Fruit fly (Drosophila melanogaster) whole organism, embryonic: ENCODE measurements around the gene mRpL14.

Experiments
- Abd-B ChIP-seq: fragments of 200-800 bp; sonication (Bioruptor generic); optimal IDR thresholded peaks from 2 replicates; lab custom pipeline; 2018; ENCODE audit warnings: missing biosample characterization, mild to moderate bottlenecking, missing genetic modification characterization, moderate library complexity
- BEAF-32 ChIP-seq: fragments of 200-800 bp; sonication (Bioruptor generic); optimal IDR thresholded peaks from 3 replicates; lab custom pipeline; 2017; ENCODE audit warnings: missing biosample characterization, missing genetic modification characterization, mild to moderate bottlenecking, moderate library complexity, missing genetic modification reagents
- CG11560 ChIP-seq: fragments of 200-800 bp; sonication (Bioruptor generic); IDR thresholded peaks from 3 replicates; pipeline ENCODE4 v1.3.6; 2022; ENCODE audit warnings: missing biosample characterization, missing genetic modification characterization
- CG11695 ChIP-seq: fragments of 200-800 bp; sonication (Bioruptor generic); IDR thresholded peaks from 3 replicates; pipeline ENCODE4 v1.3.6; 2022; ENCODE audit warnings: missing biosample characterization, missing genetic modification characterization
- CG11696 ChIP-seq: fragments of 200-800 bp; sonication (Bioruptor generic); IDR thresholded peaks from 2 replicates; pipeline ENCODE4 v1.3.6; 2022; ENCODE audit warnings: missing biosample characterization, missing genetic modification characterization
- CG11723 ChIP-seq: fragments of 200-800 bp; sonication (Bioruptor generic); optimal IDR thresholded peaks from 2 replicates; lab custom pipeline; 2017; ENCODE audit warnings: missing biosample characterization, mild to moderate bottlenecking, missing genetic modification characterization
- CG13287 ChIP-seq: fragments of 200-800 bp; sonication (Bioruptor generic); IDR thresholded peaks from 2 replicates; pipeline ENCODE4 v1.3.6; 2022; ENCODE audit warnings: missing biosample characterization, missing genetic modification characterization; ENCODE audit not compliant: partially characterized antibody
- CG13624 ChIP-seq: fragments of 200-800 bp; sonication (Bioruptor generic); optimal IDR thresholded peaks from 2 replicates; lab custom pipeline; 2016; ENCODE audit warnings: missing biosample characterization, missing genetic modification characterization
- CG13775 ChIP-seq: fragments of 200-800 bp; sonication (Bioruptor generic); optimal IDR thresholded peaks from 3 replicates; lab custom pipeline; 2017; ENCODE audit warnings: missing biosample characterization, mild to moderate bottlenecking, missing genetic modification characterization
- CG14014 ChIP-seq: fragments of 200-800 bp; sonication (Bioruptor generic); IDR thresholded peaks from 2 replicates; pipeline ENCODE4 v1.3.6; 2022; ENCODE audit warnings: missing biosample characterization, missing genetic modification characterization
- CG14667 ChIP-seq: fragments of 200-800 bp; sonication (Bioruptor generic); IDR thresholded peaks from 2 replicates; pipeline ENCODE4 v1.3.6; 2022; ENCODE audit warnings: missing biosample characterization, missing genetic modification characterization
- CG14860 ChIP-seq: fragments of 200-800 bp; sonication (Bioruptor generic); IDR thresholded peaks from 3 replicates; pipeline ENCODE4 v1.3.6; 2022; ENCODE audit warnings: missing biosample characterization, missing genetic modification characterization; ENCODE audit not compliant: partially characterized antibody
- CG15011 ChIP-seq: fragments of 200-800 bp; sonication (Bioruptor generic); optimal IDR thresholded peaks from 3 replicates; lab custom pipeline; 2018; ENCODE audit warnings: missing biosample characterization, mild to moderate bottlenecking, missing genetic modification characterization
- CG15479 ChIP-seq: fragments of 200-800 bp; sonication (Bioruptor generic); optimal IDR thresholded peaks from 3 replicates; lab custom pipeline; 2019; ENCODE audit warnings: missing biosample characterization, mild to moderate bottlenecking, missing genetic modification characterization, moderate library complexity
- CG34224 ChIP-seq: fragments of 200-800 bp; sonication (Bioruptor generic); IDR thresholded peaks from 3 replicates; pipeline ENCODE4 v1.3.6; 2022; ENCODE audit warnings: missing biosample characterization, missing genetic modification characterization; ENCODE audit not compliant: partially characterized antibody
- CG34376 ChIP-seq: fragments of 200-800 bp; sonication (Bioruptor generic); optimal IDR thresholded peaks from 2 replicates; lab custom pipeline; 2018; ENCODE audit warnings: missing biosample characterization, mild to moderate bottlenecking, missing genetic modification characterization
- CG3726 ChIP-seq: fragments of 200-800 bp; sonication (Bioruptor generic); IDR thresholded peaks from 3 replicates; pipeline ENCODE4, ENCODE4 v1.3.6; 2022; ENCODE audit warnings: missing biosample characterization, missing genetic modification characterization
- CG4707 ChIP-seq: fragments of 200-800 bp; sonication (Bioruptor generic); optimal IDR thresholded peaks from 2 replicates; lab custom pipeline; 2018; ENCODE audit warnings: missing biosample characterization, mild to moderate bottlenecking, missing genetic modification characterization, moderate library complexity
- CG7271 ChIP-seq: fragments of 200-800 bp; sonication (Bioruptor generic); optimal IDR thresholded peaks from 2 replicates; lab custom pipeline; 2018; ENCODE audit warnings: missing biosample characterization, mild to moderate bottlenecking, missing genetic modification characterization, moderate library complexity
- CG7372 ChIP-seq: fragments of 200-800 bp; sonication (Bioruptor generic); IDR thresholded peaks from 2 replicates; pipeline ENCODE4 v1.3.6; 2022; ENCODE audit warnings: missing biosample characterization, missing genetic modification characterization
- CG7963 ChIP-seq: fragments of 200-800 bp; sonication (Bioruptor generic); IDR thresholded peaks from 3 replicates; pipeline ENCODE4 v1.3.6; 2022; ENCODE audit warnings: missing biosample characterization, missing genetic modification characterization; ENCODE audit not compliant: partially characterized antibody
- CG8089 ChIP-seq: fragments of 200-800 bp; sonication (Bioruptor generic); optimal IDR thresholded peaks from 3 replicates; lab custom pipeline; 2016; ENCODE audit warnings: missing biosample characterization, missing genetic modification characterization
- CG8281 ChIP-seq: fragments of 200-800 bp; sonication (Bioruptor generic); optimal IDR thresholded peaks from 2 replicates; lab custom pipeline; 2018; ENCODE audit warnings: missing biosample characterization, mild to moderate bottlenecking, missing genetic modification characterization, moderate library complexity
- CG8924 ChIP-seq: fragments of 200-800 bp; optimal IDR thresholded peaks from 3 replicates; lab custom pipeline; 2019; ENCODE audit warnings: missing biosample characterization, mild to moderate bottlenecking, missing genetic modification characterization, moderate library complexity
- CG9437 ChIP-seq: fragments of 200-800 bp; sonication (Bioruptor generic); optimal IDR thresholded peaks from 2 replicates; lab custom pipeline; 2018; ENCODE audit warnings: missing biosample characterization, mild to moderate bottlenecking, missing genetic modification characterization
- D ChIP-seq, 2 experiments: fragments of 200-800 bp in 1 of 2; fragments of >200 bp in 1 of 2; sonication (Bioruptor generic) in 1 of 2; optimal IDR thresholded peaks; 2 replicates in 1 of 2; 3 replicates in 1 of 2; lab custom pipeline; 2017; ENCODE audit warnings: mild to moderate bottlenecking in 1 of 2, missing biosample characterization in 1 of 2, missing genetic modification characterization in 1 of 2, missing genetic modification reagents in 1 of 2
- Dad ChIP-seq: fragments of 200-800 bp; sonication (Bioruptor generic); optimal IDR thresholded peaks from 3 replicates; lab custom pipeline; 2016; ENCODE audit warnings: missing biosample characterization, missing genetic modification characterization
- Doc3 ChIP-seq: fragments of 200-800 bp; sonication (Bioruptor generic); IDR thresholded peaks from 3 replicates; pipeline ENCODE4 v1.3.6; 2022; ENCODE audit warnings: missing biosample characterization, missing genetic modification characterization; ENCODE audit not compliant: partially characterized antibody
- Eip74EF ChIP-seq, 2 experiments: fragments of 200-800 bp in 1 of 2; fragments of >200 bp in 1 of 2; sonication (Bioruptor generic) in 1 of 2; optimal IDR thresholded peaks; 2 replicates each; lab custom pipeline; 2017 to 2019; ENCODE audit warnings: missing biosample characterization in 2 of 2, missing genetic modification characterization in 2 of 2, mild to moderate bottlenecking in 1 of 2, moderate library complexity in 1 of 2
- Ets97D ChIP-seq: fragments of 200-800 bp; sonication (Bioruptor generic); optimal IDR thresholded peaks from 3 replicates; lab custom pipeline; 2016; ENCODE audit warnings: missing biosample characterization, missing genetic modification characterization
- Fer2 ChIP-seq: fragments of 200-800 bp; sonication (Bioruptor generic); optimal IDR thresholded peaks from 2 replicates; lab custom pipeline; 2018; ENCODE audit warnings: missing biosample characterization, mild to moderate bottlenecking, missing genetic modification characterization, moderate library complexity
- Kr ChIP-seq: fragments of 200-800 bp; sonication (Bioruptor generic); optimal IDR thresholded peaks from 2 replicates; lab custom pipeline; 2017; ENCODE audit warnings: missing biosample characterization, mild to moderate bottlenecking, missing genetic modification characterization
- NK7.1 ChIP-seq: fragments of 200-800 bp; sonication (Bioruptor generic); optimal IDR thresholded peaks from 3 replicates; lab custom pipeline; 2016; ENCODE audit warnings: missing biosample characterization, missing genetic modification characterization
- Sry-β ChIP-seq: fragments of 200-800 bp; sonication (Bioruptor generic); optimal IDR thresholded peaks from 2 replicates; lab custom pipeline; 2018; ENCODE audit warnings: missing biosample characterization, mild to moderate bottlenecking, missing genetic modification characterization, moderate library complexity
- abd-A ChIP-seq: fragments of 200-800 bp; sonication (Bioruptor generic); optimal IDR thresholded peaks from 3 replicates; lab custom pipeline; 2019; ENCODE audit warnings: missing biosample characterization, mild to moderate bottlenecking, missing genetic modification characterization, moderate library complexity
- az2 ChIP-seq: fragments of 200-800 bp; sonication (Bioruptor generic); optimal IDR thresholded peaks from 3 replicates; lab custom pipeline; 2016; ENCODE audit warnings: missing biosample characterization, missing genetic modification characterization
- chinmo ChIP-seq: fragments of 200-800 bp; sonication (Bioruptor generic); IDR thresholded peaks from 4 replicates; pipeline ENCODE4 v1.3.6; 2022; ENCODE audit warnings: missing biosample characterization, missing genetic modification characterization; ENCODE audit not compliant: partially characterized antibody
- danr ChIP-seq: fragments of 200-800 bp; sonication (Bioruptor generic); IDR thresholded peaks from 2 replicates; pipeline ENCODE4 v1.3.6; 2022; ENCODE audit warnings: missing biosample characterization, missing genetic modification characterization
- eyg ChIP-seq: fragments of 200-800 bp; sonication (Bioruptor generic); optimal IDR thresholded peaks from 3 replicates; lab custom pipeline; 2016; ENCODE audit warnings: missing biosample characterization, missing genetic modification characterization
- her ChIP-seq: fragments of 200-800 bp; sonication (Bioruptor generic); optimal IDR thresholded peaks from 2 replicates; lab custom pipeline; 2016; ENCODE audit warnings: missing biosample characterization, missing genetic modification characterization
- hkb ChIP-seq, 2 experiments: fragments of 200-800 bp in 1 of 2; fragments of >200 bp in 1 of 2; sonication (Bioruptor generic) in 1 of 2; IDR thresholded peaks in 1 of 2; optimal IDR thresholded peaks in 1 of 2; 2 replicates each; pipeline versions ENCODE4 v1.3.6 to Lab custom; 2017 to 2022; ENCODE audit warnings: missing biosample characterization in 1 of 2, missing genetic modification characterization in 1 of 2
- kay ChIP-seq: fragments of 200-800 bp; sonication (Bioruptor generic); optimal IDR thresholded peaks from 2 replicates; lab custom pipeline; 2016; ENCODE audit warnings: missing biosample characterization, missing genetic modification characterization
- phol ChIP-seq: fragments of 200-800 bp; sonication (Bioruptor generic); optimal IDR thresholded peaks from 3 replicates; lab custom pipeline; 2018; ENCODE audit warnings: missing biosample characterization, mild to moderate bottlenecking, missing genetic modification characterization, moderate library complexity
- salm ChIP-seq: fragments of 200-800 bp; sonication (Bioruptor generic); optimal IDR thresholded peaks from 2 replicates; lab custom pipeline; 2018; ENCODE audit warnings: missing biosample characterization, mild to moderate bottlenecking, missing genetic modification characterization
- tin ChIP-seq: fragments of 200-800 bp; sonication (Bioruptor generic); optimal IDR thresholded peaks from 3 replicates; lab custom pipeline; 2016; ENCODE audit warnings: missing biosample characterization, missing genetic modification characterization
- tx ChIP-seq: fragments of 200-800 bp; sonication (Bioruptor generic); optimal IDR thresholded peaks from 2 replicates; lab custom pipeline; 2016; ENCODE audit warnings: missing biosample characterization, missing genetic modification characterization
- usp ChIP-seq: fragments of >200 bp; optimal IDR thresholded peaks from 2 replicates; lab custom pipeline; 2017; ENCODE audit warnings: missing biosample characterization, missing genetic modification characterization

The mRpL14 gene

DNA sequence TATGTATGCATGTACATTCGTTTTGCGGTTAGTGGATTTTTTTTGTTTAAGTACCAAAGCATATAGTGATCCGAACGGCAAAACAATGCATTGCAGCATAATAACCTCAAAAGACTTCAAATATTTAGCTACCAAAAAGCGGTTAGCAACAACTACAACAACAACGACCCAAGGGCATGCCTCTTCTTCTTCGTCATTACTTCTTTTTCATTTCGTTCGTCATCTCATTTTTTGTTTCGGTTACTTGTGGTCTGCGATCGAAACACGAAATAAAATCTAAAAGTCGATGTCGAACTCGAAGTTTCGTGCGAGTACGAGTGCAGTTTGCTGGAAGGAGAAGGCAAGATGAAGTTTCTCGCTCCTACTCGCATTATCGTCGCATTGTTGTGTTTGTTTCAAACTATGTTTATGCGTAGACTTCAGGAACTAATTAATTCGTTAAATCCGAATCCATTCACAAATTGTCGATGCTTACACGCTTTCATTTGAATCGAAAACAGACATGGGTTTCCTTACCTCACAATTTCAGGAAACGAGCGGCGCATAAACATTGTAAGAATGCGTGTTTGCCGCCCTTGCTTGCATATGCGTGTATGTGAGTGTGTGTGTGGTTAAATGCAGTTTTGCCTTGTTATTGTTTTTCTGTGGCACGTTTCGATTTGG is 45.6 kb downstream of the mRpL14 start (continued):
- peak; percentile 64 for TF ChIP-seq Abd-B
- TF ChIP-seq CG15479 (GFP tag; lab: Kevin White, UChicago) = peak; percentile 65
- TF ChIP-seq CG7271 = peak; percentile 68
- peak; percentile 26 for TF ChIP-seq Sry-β
- no peak for TF ChIP-seq Doc3
- TF ChIP-seq eyg (GFP tag; lab: Kevin White, UChicago) = peak; percentile 53
- TF ChIP-seq Kr (GFP tag; lab: Kevin White, UChicago) = peak; percentile 76
- TF ChIP-seq BEAF-32 (GFP tag; lab: Kevin White, UChicago) = no peak
- TF ChIP-seq CG8089 (GFP tag; lab: Kevin White, UChicago) = peak; percentile 82
- TF ChIP-seq CG13775 (GFP tag; lab: Kevin White, UChicago) = peak; percentile 70
- TF ChIP-seq CG13287 (GFP tag; lab: Robert Waterston, UW) = no peak
- TF ChIP-seq tx = peak; percentile 62
- peak; percentile 70 for TF ChIP-seq CG9437
- peak; percentile 84 for TF ChIP-seq az2
- TF ChIP-seq salm (tag; lab: Kevin White, UChicago) = peak; percentile 78
- peak; percentile 82 for TF ChIP-seq CG11695 (GFP tag; lab: Robert Waterston, UW)
- no peak for TF ChIP-seq CG11560 (tag; lab: Robert Waterston, UW)
- peak; percentile 32 for TF ChIP-seq kay (GFP tag; lab: Kevin White, UChicago)
- peak; percentile 36 for TF ChIP-seq Ets97D
- peak; percentile 80 for TF ChIP-seq tin (GFP tag; lab: Kevin White, UChicago)
- TF ChIP-seq chinmo (GFP tag; lab: Robert Waterston, UW) = no peak
- no peak for TF ChIP-seq CG34376
- TF ChIP-seq CG14860 (GFP tag; lab: Robert Waterston, UW) = no peak
- TF ChIP-seq CG14667 = peak; percentile 41; the same call in 1 of the 2 replicates
- peak; percentile 53; the same call in 1 of the 2 replicates for TF ChIP-seq CG14014 (GFP tag; lab: Robert Waterston, UW)
- 0 out of 2 replicates have a peak, but pooled peaks have one; percentile 23 for TF ChIP-seq danr (GFP tag; lab: Robert Waterston, UW)
- peak; percentile 84 for TF ChIP-seq phol
- TF ChIP-seq CG34224 (GFP tag; lab: Robert Waterston, UW) = no peak
- TF ChIP-seq CG8281 (tag; lab: Kevin White, UChicago) = peak; percentile 3
- TF ChIP-seq CG7372 (GFP tag; lab: Robert Waterston, UW) = peak; percentile 47; the same call in 1 of the 2 replicates
- TF ChIP-seq CG13624 (GFP tag; lab: Kevin White, UChicago) = no peak
- no peak for TF ChIP-seq abd-A (tag; lab: Kevin White, UChicago)
- no peak for TF ChIP-seq hkb (optimal IDR thresholded peaks at IDR 0.05; lab: Kevin White, UChicago)
- TF ChIP-seq hkb (GFP tag; IDR thresholded peaks at IDR 0.05; lab: Robert Waterston, UW) = peak; percentile 87
- TF ChIP-seq Eip74EF (GFP tag; optimal IDR thresholded peaks at IDR 0.05; lab: Kevin White, UChicago) = peak in 1 of 2 experiments; percentile 82
- TF ChIP-seq Dad (GFP tag; lab: Kevin White, UChicago) = peak; percentile 55
- peak; percentile 81 for TF ChIP-seq her (GFP tag; lab: Kevin White, UChicago)
- peak; percentile 26; the same call in 1 of the 2 replicates for TF ChIP-seq CG11696 (GFP tag; lab: Robert Waterston, UW)
- 0 out of 3 replicates have a peak, but pooled peaks have one; percentile 56 for TF ChIP-seq CG3726
- TF ChIP-seq NK7.1 = peak; percentile 10
- no peak for TF ChIP-seq CG7963
- peak; percentile 93 for TF ChIP-seq CG8924 (tag; lab: Kevin White, UChicago)
- TF ChIP-seq CG4707 (GFP tag; lab: Kevin White, UChicago) = peak; percentile 79
- peak; percentile 2 for TF ChIP-seq CG15011 (GFP tag; lab: Kevin White, UChicago)
- no peak for TF ChIP-seq Fer2 (tag; lab: Kevin White, UChicago)
- TF ChIP-seq usp = no peak
- TF ChIP-seq CG11723 (GFP tag; lab: Kevin White, UChicago) = peak; percentile 72
- peak; percentile 7 for TF ChIP-seq D (optimal IDR thresholded peaks at IDR 0.05; lab: Kevin White, UChicago)
- peak; percentile 81 for TF ChIP-seq D (GFP tag; optimal IDR thresholded peaks at IDR 0.05; lab: Kevin White, UChicago)
